Fruit fly (Drosophila melanogaster): ENCODE data around the gene sgl.

DNA sequence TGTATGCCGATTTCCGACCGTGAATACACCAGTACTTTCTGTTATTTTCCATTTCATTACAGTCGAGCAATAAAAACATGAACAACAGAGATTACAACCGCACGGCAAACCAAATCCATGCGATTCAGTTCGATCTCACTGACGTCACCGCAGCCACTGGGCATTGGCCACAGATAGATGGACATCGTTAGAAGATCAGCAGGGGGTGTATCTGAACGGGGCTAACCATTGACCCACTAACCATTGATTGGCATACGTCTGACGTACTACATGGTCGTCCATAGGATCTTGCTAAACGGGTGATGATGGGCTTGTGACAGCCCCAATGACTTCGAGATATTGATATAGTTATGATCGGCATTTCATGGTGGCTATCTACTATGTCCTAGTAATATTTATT lies 50.7 kb downstream of the sgl start:
- TF ChIP-seq fd96Ca (GFP tag; IDR thresholded peaks at IDR 0.05) (no peak), CG9948 (tag; optimal IDR thresholded peaks at IDR 0.05) (no peak), gl (tag; optimal IDR thresholded peaks at IDR 0.05) (no peak), CG12605 (GFP tag; IDR thresholded peaks at IDR 0.05) (no peak), CG4496 (GFP tag; IDR thresholded peaks at IDR 0.05) (no peak), CG15710 (tag; optimal IDR thresholded peaks at IDR 0.05) (no peak), Ets98B (GFP tag; IDR thresholded peaks at IDR 0.05) (no peak), Pif1B (GFP tag; optimal IDR thresholded peaks at IDR 0.05) (no peak), CG34367 (tag; optimal IDR thresholded peaks at IDR 0.05) (no peak), EcR (GFP tag; optimal IDR thresholded peaks at IDR 0.05) (no peak), CG13204 (GFP tag; optimal IDR thresholded peaks at IDR 0.05) (no peak), CG10348 (GFP tag; IDR thresholded peaks at IDR 0.05) (no peak), CG8159 (tag; optimal IDR thresholded peaks at IDR 0.05) (no peak), D1 (tag; optimal IDR thresholded peaks at IDR 0.05) (no peak)

All from whole organism, pupa.